Worm (Caenorhabditis elegans) whole organism, young adult: ENCODE results near the gene T17H7.7.

Experiments used
- B0035.1 ChIP-seq: sonication (generic microtip); optimal IDR thresholded peaks from 2 replicates; lab custom pipeline; 2016; ENCODE audit warnings: missing genetic modification characterization, mild to moderate bottlenecking, missing compliant biosample characterization, missing genotype, missing genetic modification reagents
- F22D6.2 ChIP-seq: sonication (generic microtip); optimal IDR thresholded peaks from 2 replicates; lab custom pipeline; 2016; ENCODE audit warnings: mild to moderate bottlenecking, missing genetic modification characterization, missing compliant biosample characterization
- F23B12.7 ChIP-seq: sonication (generic microtip); optimal IDR thresholded peaks from 2 replicates; lab custom pipeline; 2017; ENCODE audit warnings: missing genetic modification characterization, mild to moderate bottlenecking, missing compliant biosample characterization, antibody characterized with exemption, moderate library complexity; ENCODE audit not compliant: insufficient read depth
- F37B4.10 ChIP-seq: fragments of 200-800 bp; sonication (Bioruptor generic); IDR thresholded peaks from 2 replicates; pipeline ENCODE4 v1.3.6; 2022; ENCODE audit warnings: missing genetic modification characterization, missing compliant biosample characterization
- F39B2.1 ChIP-seq: fragments of 200-800 bp; sonication (Bioruptor generic); IDR thresholded peaks from 2 replicates; pipeline ENCODE4 v1.3.6; 2022; ENCODE audit warnings: missing genetic modification reagents, missing genetic modification characterization, missing compliant biosample characterization
- F55B11.4 ChIP-seq: sonication (generic microtip); optimal IDR thresholded peaks from 2 replicates; lab custom pipeline; 2016; ENCODE audit warnings: missing compliant biosample characterization, missing genetic modification characterization, borderline replicate concordance; ENCODE audit not compliant: insufficient read depth
- F57A8.1 ChIP-seq: fragments of 200-800 bp; sonication (Bioruptor generic); optimal IDR thresholded peaks from 2 replicates; lab custom pipeline; 2018; ENCODE audit warnings: mild to moderate bottlenecking, missing genetic modification characterization, moderate library complexity, missing compliant biosample characterization
- Y67H2A.10 ChIP-seq: fragments of 200-800 bp; sonication (Bioruptor generic); conservative IDR thresholded peaks from 2 replicates; pipeline ENCODE4 v1.3.6; 2022; ENCODE audit warnings: missing genetic modification reagents, missing genetic modification characterization, missing compliant biosample characterization
- Y79H2A.3 ChIP-seq: fragments of 200-800 bp; sonication (Bioruptor generic); conservative IDR thresholded peaks from 2 replicates; pipeline ENCODE4 v1.3.6; 2022; ENCODE audit warnings: missing genetic modification reagents, missing genetic modification characterization, missing compliant biosample characterization
- ZK185.1 ChIP-seq: sonication (generic microtip); optimal IDR thresholded peaks from 2 replicates; lab custom pipeline; 2016; ENCODE audit warnings: mild to moderate bottlenecking, missing genetic modification characterization, missing compliant biosample characterization; ENCODE audit not compliant: poor library complexity, severe bottlenecking
- akir-1 ChIP-seq: fragments of 200-800 bp; sonication (Bioruptor generic); optimal IDR thresholded peaks from 2 replicates; lab custom pipeline; 2018; ENCODE audit warnings: mild to moderate bottlenecking, missing genetic modification characterization, moderate library complexity, missing compliant biosample characterization
- ama-1 ChIP-seq, 3 experiments: fragments of 150-350 bp in 1 of 3; sonication (generic microtip) in 2 of 3; optimal IDR thresholded peaks; 2 replicates each; lab custom pipeline; 2014 to 2018; ENCODE audit warnings: missing biosample characterization in 2 of 3, missing genetic modification characterization in 2 of 3, missing genetic modification reagents in 2 of 3
- atf-7 ChIP-seq: sonication (generic microtip); optimal IDR thresholded peaks from 2 replicates; lab custom pipeline; 2017; ENCODE audit warnings: mild to moderate bottlenecking, missing genetic modification characterization, missing compliant biosample characterization
- attf-6 ChIP-seq: fragments of 200-800 bp; sonication (Bioruptor generic); IDR thresholded peaks from 2 replicates; pipeline ENCODE4 v1.3.6; 2022; ENCODE audit warnings: missing genetic modification reagents, missing genetic modification characterization, missing compliant biosample characterization
- bed-2 ChIP-seq: fragments of 200-800 bp; sonication (Bioruptor generic); IDR thresholded peaks from 2 replicates; pipeline ENCODE4 v1.3.6; 2022; ENCODE audit warnings: missing genetic modification reagents, missing genetic modification characterization, missing compliant biosample characterization
- ceh-100 ChIP-seq: fragments of 200-800 bp; sonication (Bioruptor generic); IDR thresholded peaks from 2 replicates; pipeline ENCODE4 v1.3.6; 2022; ENCODE audit warnings: missing genetic modification reagents, missing genetic modification characterization, missing compliant biosample characterization
- ceh-27 ChIP-seq: fragments of 200-800 bp; sonication (Bioruptor generic); optimal IDR thresholded peaks from 2 replicates; lab custom pipeline; 2018; ENCODE audit warnings: mild to moderate bottlenecking, missing genetic modification characterization, moderate library complexity, missing compliant biosample characterization
- ceh-58 ChIP-seq: fragments of 200-800 bp; sonication (Bioruptor generic); IDR thresholded peaks from 2 replicates; pipeline ENCODE4 v1.3.6; 2022; ENCODE audit warnings: missing genetic modification characterization, missing compliant biosample characterization
- ceh-91 ChIP-seq: fragments of 200-800 bp; sonication (Bioruptor generic); IDR thresholded peaks from 2 replicates; pipeline ENCODE4 v1.3.6; 2022; ENCODE audit warnings: missing genetic modification reagents, missing genetic modification characterization, missing compliant biosample characterization
- egl-44 ChIP-seq: fragments of 200-800 bp; sonication (Bioruptor generic); IDR thresholded peaks from 2 replicates; pipeline ENCODE4 v1.3.6; 2022; ENCODE audit warnings: missing genetic modification reagents, missing genetic modification characterization, missing compliant biosample characterization
- ets-4 ChIP-seq: fragments of 200-800 bp; sonication (Bioruptor generic); optimal IDR thresholded peaks from 2 replicates; lab custom pipeline; 2018; ENCODE audit warnings: mild to moderate bottlenecking, missing genetic modification characterization, missing compliant biosample characterization
- fkh-3 ChIP-seq: sonication (generic microtip); optimal IDR thresholded peaks from 2 replicates; lab custom pipeline; 2016; ENCODE audit warnings: mild to moderate bottlenecking, missing genetic modification characterization, missing compliant biosample characterization
- hrde-1 ChIP-seq: sonication (generic microtip); optimal IDR thresholded peaks from 2 replicates; lab custom pipeline; 2016; ENCODE audit warnings: missing genetic modification characterization, mild to moderate bottlenecking, missing compliant biosample characterization, moderate library complexity, missing genotype, missing genetic modification reagents, borderline replicate concordance
- hsf-1 ChIP-seq: fragments of 200-800 bp; sonication (Bioruptor generic); IDR thresholded peaks from 2 replicates; pipeline ENCODE4 v1.3.6; 2022; ENCODE audit warnings: missing genetic modification reagents, missing genetic modification characterization, missing compliant biosample characterization
- lag-1 ChIP-seq: fragments of 200-800 bp; sonication (Bioruptor generic); IDR thresholded peaks from 2 replicates; pipeline ENCODE4 v1.3.6; 2022; ENCODE audit warnings: missing genetic modification reagents, missing genetic modification characterization, missing compliant biosample characterization
- let-526 ChIP-seq: fragments of 200-800 bp; sonication (Bioruptor generic); IDR thresholded peaks from 2 replicates; pipeline ENCODE4 v1.3.6; 2022; ENCODE audit warnings: missing genetic modification reagents, missing genetic modification characterization, missing compliant biosample characterization
- lin-54 ChIP-seq: fragments of 200-800 bp; sonication (Bioruptor generic); optimal IDR thresholded peaks from 2 replicates; lab custom pipeline; 2018; ENCODE audit warnings: mild to moderate bottlenecking, missing genetic modification characterization, missing compliant biosample characterization
- lir-1 ChIP-seq: fragments of 200-800 bp; sonication (Bioruptor generic); conservative IDR thresholded peaks from 2 replicates; pipeline ENCODE4 v1.3.6; 2022; ENCODE audit warnings: missing genetic modification reagents, missing genetic modification characterization, missing compliant biosample characterization
- madf-10 ChIP-seq: sonication (generic microtip); optimal IDR thresholded peaks from 2 replicates; lab custom pipeline; 2016; ENCODE audit warnings: mild to moderate bottlenecking, missing genetic modification characterization, missing compliant biosample characterization
- mcd-1 ChIP-seq: fragments of 200-800 bp; sonication (Bioruptor generic); IDR thresholded peaks from 2 replicates; pipeline ENCODE4 v1.3.6; 2022; ENCODE audit warnings: missing genetic modification reagents, missing genetic modification characterization, missing compliant biosample characterization
- mxl-1 ChIP-seq: sonication (generic microtip); optimal IDR thresholded peaks from 2 replicates; lab custom pipeline; 2016; ENCODE audit warnings: missing genetic modification characterization, missing compliant biosample characterization
- nhr-120 ChIP-seq: fragments of 200-800 bp; sonication (Bioruptor generic); IDR thresholded peaks from 2 replicates; pipeline ENCODE4 v1.3.6; 2022; ENCODE audit warnings: missing genetic modification characterization, missing compliant biosample characterization
- nhr-27 ChIP-seq: fragments of 200-800 bp; sonication (Bioruptor generic); optimal IDR thresholded peaks from 2 replicates; lab custom pipeline; 2018; ENCODE audit warnings: mild to moderate bottlenecking, missing genetic modification characterization, moderate library complexity, missing compliant biosample characterization
- sdz-38 ChIP-seq: sonication (generic microtip); optimal IDR thresholded peaks from 2 replicates; lab custom pipeline; 2016; ENCODE audit warnings: missing genotype, missing genetic modification characterization, missing compliant biosample characterization
- snpc-1.3 ChIP-seq: sonication (generic microtip); optimal IDR thresholded peaks from 2 replicates; lab custom pipeline; 2017; ENCODE audit warnings: missing genetic modification characterization, mild to moderate bottlenecking, missing compliant biosample characterization, antibody characterized with exemption, moderate library complexity, missing genotype, missing genetic modification reagents; ENCODE audit not compliant: insufficient read depth
- somi-1 ChIP-seq: fragments of 200-800 bp; sonication (Bioruptor generic); optimal IDR thresholded peaks from 2 replicates; lab custom pipeline; 2018; ENCODE audit warnings: mild to moderate bottlenecking, missing genetic modification characterization, missing compliant biosample characterization
- sptf-2 ChIP-seq: fragments of 200-800 bp; sonication (Bioruptor generic); optimal IDR thresholded peaks from 2 replicates; lab custom pipeline; 2018; ENCODE audit warnings: mild to moderate bottlenecking, missing genetic modification characterization, missing compliant biosample characterization
- unc-130 ChIP-seq: sonication (generic microtip); optimal IDR thresholded peaks from 2 replicates; lab custom pipeline; 2016; ENCODE audit warnings: missing genetic modification reagents, missing genetic modification characterization, missing compliant biosample characterization
- ztf-25 ChIP-seq: fragments of 200-800 bp; sonication (Bioruptor generic); IDR thresholded peaks from 2 replicates; pipeline ENCODE4 v1.3.6; 2022; ENCODE audit warnings: missing genetic modification reagents, missing genetic modification characterization, missing compliant biosample characterization

T17H7.7 gene

DNA sequence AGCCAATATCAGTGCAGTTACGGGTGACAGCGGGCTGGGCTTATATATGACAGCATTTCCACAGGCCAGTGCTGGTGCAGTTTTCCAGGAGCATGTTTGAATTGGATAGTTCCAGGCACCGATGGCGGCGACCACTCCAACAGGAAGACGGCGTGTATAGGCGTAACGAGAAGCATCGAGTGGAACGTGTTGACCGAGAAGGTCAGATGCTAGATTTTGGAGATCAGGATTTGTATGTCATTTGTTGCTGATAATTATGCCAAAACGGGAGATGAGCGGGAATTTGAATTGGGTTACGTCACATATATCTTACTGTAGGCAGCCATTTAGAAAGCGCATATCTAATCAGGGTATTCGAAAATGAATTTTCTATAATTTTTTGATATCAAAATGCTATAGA, 17.6 kb upstream of the T17H7.7 start:
- TF ChIP-seq lin-54 (GFP tag; lab: Kevin White, UChicago) (no peak), mxl-1 (tag; lab: Kevin White, UChicago) (no peak), lag-1 (GFP tag; lab: Robert Waterston, UW) (no peak), fkh-3 (no peak), egl-44 (no peak), F23B12.7 (tag; lab: Kevin White, UChicago) (no peak), F57A8.1 (GFP tag; lab: Kevin White, UChicago) (no peak), nhr-120 (no peak), snpc-1.3 (tag; lab: Kevin White, UChicago) (no peak), atf-7 (tag; lab: Kevin White, UChicago) (no peak), F39B2.1 (no peak), lir-1 (no peak), let-526 (no peak), nhr-27 (no peak), F37B4.10 (GFP tag; lab: Robert Waterston, UW) (no peak)

ce11 chrIII:773114-773513, 15.2 kb upstream of the T17H7.7 start, which contains the start of gene cyn-6:
Gene cyn-6, plus strand, starts transcription at chrIII:773414.
- no peak for TF ChIP-seq egl-44
- no peak for TF ChIP-seq B0035.1 (tag; lab: Kevin White, UChicago)
- no peak for TF ChIP-seq ama-1 (optimal IDR thresholded peaks at IDR 0.05; lab: Kevin White, UChicago)
- no peak for TF ChIP-seq ama-1 (GFP tag; optimal IDR thresholded peaks at IDR 0.05; lab: Kevin White, UChicago)
- TF ChIP-seq ceh-91: no peak
- no peak for TF ChIP-seq somi-1
- TF ChIP-seq ceh-100 (GFP tag; lab: Robert Waterston, UW): no peak
- no peak for TF ChIP-seq sdz-38 (tag; lab: Kevin White, UChicago)
- no peak for TF ChIP-seq madf-10 (tag; lab: Kevin White, UChicago)
- no peak for TF ChIP-seq ZK185.1 (tag; lab: Kevin White, UChicago)
- TF ChIP-seq ceh-58: no peak
- no peak for TF ChIP-seq nhr-27
- TF ChIP-seq ets-4 (GFP tag; lab: Kevin White, UChicago): no peak
- TF ChIP-seq Y79H2A.3 (GFP tag; lab: Robert Waterston, UW): no peak
- TF ChIP-seq mcd-1 (GFP tag; lab: Robert Waterston, UW): no peak
- no peak for TF ChIP-seq Y67H2A.10 (GFP tag; lab: Robert Waterston, UW)
- no peak for TF ChIP-seq bed-2 (GFP tag; lab: Robert Waterston, UW)
- TF ChIP-seq, all 124 proteins: peak for 0

ce11 chrIII:772675-773074, 14.8 kb upstream of the T17H7.7 start:
- TF ChIP-seq hrde-1 (tag; lab: Kevin White, UChicago) (no peak), hsf-1 (no peak), ztf-25 (GFP tag; lab: Robert Waterston, UW) (no peak), F22D6.2 (tag; lab: Kevin White, UChicago) (no peak), unc-130 (GFP tag; lab: Kevin White, UChicago) (no peak)

- TF ChIP-seq sptf-2 (GFP tag; lab: Kevin White, UChicago) (no peak), attf-6 (no peak), F55B11.4 (no peak), akir-1 (GFP tag; lab: Kevin White, UChicago) (no peak), ceh-100 (GFP tag; lab: Robert Waterston, UW) (no peak), ceh-27 (no peak)
- TF ChIP-seq, all 124 proteins: peak for 0
These were observed 13.1 kb upstream of the T17H7.7 start, which contains the start of gene tpst-2 for ce11 chrIII:770958-771357. Gene tpst-2, plus strand, starts transcription at chrIII:771258.
